Fruit fly (Drosophila melanogaster) whole organism: ENCODE results near the gene ND-B17.

Experiments used
- Dll ChIP-seq: fragments of >200 bp; optimal IDR thresholded peaks from 2 replicates; lab custom pipeline; 2017
- pan ChIP-seq: fragments of >200 bp; optimal IDR thresholded peaks from 2 replicates; lab custom pipeline; 2017
- psq ChIP-seq: fragments of >200 bp; optimal IDR thresholded peaks from 2 replicates; lab custom pipeline; 2017

DNA sequence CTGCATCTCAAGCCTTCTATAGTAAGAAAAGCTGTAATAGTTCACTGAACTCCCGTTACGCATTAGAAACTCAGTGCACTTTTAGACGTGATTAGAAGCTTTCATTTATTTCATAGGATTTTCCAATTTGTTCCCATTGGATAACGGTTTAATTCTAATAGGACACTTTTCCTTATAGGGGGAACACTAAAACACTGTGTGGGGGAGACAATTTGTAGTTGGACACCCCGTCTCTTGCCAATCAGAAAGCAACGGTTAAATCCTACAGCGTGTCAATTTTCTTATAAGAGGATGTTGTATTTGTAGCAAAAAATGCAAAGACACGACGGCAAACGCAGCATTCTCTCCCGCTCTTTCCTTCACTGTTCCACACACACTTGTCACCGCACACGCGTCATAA, 4.9 kb downstream of the ND-B17 start:
- TF ChIP-seq psq (lab: Kevin White, UChicago) (no peak), Dll (no peak), pan (lab: Kevin White, UChicago) (no peak)
